Worm (Caenorhabditis elegans): Measurements from ENCODE around the gene R07A4.3.

The R07A4.3 gene

DNA sequence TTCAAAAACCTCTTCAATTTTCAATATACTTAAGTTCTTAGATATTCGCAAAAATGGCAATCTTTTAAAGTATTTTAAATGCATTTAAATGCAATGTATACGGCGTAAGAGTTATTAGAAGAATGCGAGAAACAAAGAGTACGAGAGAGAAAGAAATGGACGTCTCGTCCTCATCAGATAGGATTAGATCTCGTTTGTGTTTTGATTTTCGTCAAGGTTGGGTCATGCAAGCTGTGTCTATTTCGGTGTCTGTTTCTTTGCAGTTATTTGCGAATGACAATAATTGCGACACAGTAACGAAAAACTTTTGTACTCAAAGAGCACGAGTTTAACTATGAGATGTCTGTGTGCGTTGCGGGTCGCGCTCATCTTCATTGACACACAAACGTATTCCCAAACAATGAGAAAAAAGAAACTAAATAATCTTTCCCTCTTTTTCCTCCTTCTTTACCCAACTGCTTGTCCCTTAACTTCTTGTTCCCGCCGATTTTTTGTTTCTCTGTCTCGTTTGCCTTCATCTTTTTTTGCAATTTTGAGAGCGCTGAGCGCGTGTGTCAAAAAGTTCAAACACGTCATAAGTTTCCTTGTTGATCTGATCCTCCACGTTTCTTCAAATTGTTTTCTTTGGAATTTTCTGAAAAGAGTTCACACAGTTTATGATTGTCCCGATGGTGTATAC, 13.6 kb downstream of the R07A4.3 start:
- TF ChIP-seq ces-1 (GFP tag; optimal IDR thresholded peaks at IDR 0.05) (peak; percentile 18), elt-1 (tag; optimal IDR thresholded peaks at IDR 0.05; ENCODE audit: borderline replicate concordance, insufficient read depth) (peak; percentile 39), ceh-39 (tag; optimal IDR thresholded peaks at IDR 0.05) (no peak)

DNA sequence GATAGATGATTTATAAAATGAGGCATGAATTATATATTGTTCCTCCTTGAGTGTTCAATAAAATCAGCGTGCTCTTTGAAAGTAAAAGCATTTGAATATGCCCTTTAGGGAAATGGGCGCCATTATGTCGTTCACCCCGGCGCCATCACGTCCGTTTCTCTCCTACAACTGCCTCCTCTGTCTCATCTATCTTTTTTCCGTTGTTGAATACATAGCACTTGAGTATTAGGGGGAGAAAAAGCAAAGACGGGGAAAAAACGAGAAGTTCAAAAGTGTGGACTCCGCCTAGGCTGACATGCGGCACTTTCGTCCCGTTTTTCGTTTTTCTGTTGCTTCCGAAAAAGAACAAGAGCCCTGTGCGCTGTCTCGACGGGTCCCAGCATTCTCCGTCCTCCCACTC, 14.2 kb downstream of the R07A4.3 start:
- TF ChIP-seq tbx-8 (GFP tag; optimal IDR thresholded peaks at IDR 0.05): no peak
- no peak for TF ChIP-seq lsy-2 (tag; optimal IDR thresholded peaks at IDR 0.05)
- TF ChIP-seq zip-8 (tag; optimal IDR thresholded peaks at IDR 0.05): no peak
- no peak for TF ChIP-seq ceh-83 (GFP tag; optimal IDR thresholded peaks at IDR 0.05)
- no peak for TF ChIP-seq hlh-1 (tag; optimal IDR thresholded peaks at IDR 0.05)
- no peak for TF ChIP-seq elt-1 (tag; optimal IDR thresholded peaks at IDR 0.05; ENCODE audit: borderline replicate concordance, insufficient read depth)
- no peak for TF ChIP-seq cnd-1 (tag; optimal IDR thresholded peaks at IDR 0.05)
- no peak for TF ChIP-seq nhr-2 (tag; optimal IDR thresholded peaks at IDR 0.05)
- no peak for TF ChIP-seq ham-2 (GFP tag; optimal IDR thresholded peaks at IDR 0.05)
- no peak for TF ChIP-seq snpc-4 (tag; optimal IDR thresholded peaks at IDR 0.05)
- no peak for TF ChIP-seq ces-1 (GFP tag; optimal IDR thresholded peaks at IDR 0.05)
- TF ChIP-seq lin-13 (tag; optimal IDR thresholded peaks at IDR 0.05): no peak
- no peak for TF ChIP-seq ceh-39 (tag; optimal IDR thresholded peaks at IDR 0.05)
- no peak for TF ChIP-seq unc-120 (tag; optimal IDR thresholded peaks at IDR 0.05; ENCODE audit: poor library complexity, severe bottlenecking)
- TF ChIP-seq nhr-12 (tag; optimal IDR thresholded peaks at IDR 0.05): no peak
- TF ChIP-seq flh-1 (GFP tag; optimal IDR thresholded peaks at IDR 0.05): no peak

- TF ChIP-seq blmp-1 (tag; optimal IDR thresholded peaks at IDR 0.05) (no peak), bed-3 (GFP tag; optimal IDR thresholded peaks at IDR 0.05) (no peak), M03D4.4 (tag; optimal IDR thresholded peaks at IDR 0.05) (no peak), ceh-83 (GFP tag; optimal IDR thresholded peaks at IDR 0.05) (peak; percentile 5), cnd-1 (tag; optimal IDR thresholded peaks at IDR 0.05) (no peak), nhr-237 (tag; optimal IDR thresholded peaks at IDR 0.05) (no peak), ham-2 (GFP tag; optimal IDR thresholded peaks at IDR 0.05) (no peak), pha-4 (tag; optimal IDR thresholded peaks at IDR 0.05) (no peak), mab-5 (tag; optimal IDR thresholded peaks at IDR 0.05) (no peak), lin-13 (tag; optimal IDR thresholded peaks at IDR 0.05) (no peak), nhr-28 (tag; optimal IDR thresholded peaks at IDR 0.05) (no peak), mep-1 (tag; optimal IDR thresholded peaks at IDR 0.05) (no peak), elt-3 (tag; optimal IDR thresholded peaks at IDR 0.05) (no peak), nhr-76 (tag; optimal IDR thresholded peaks at IDR 0.05) (no peak), sptf-1 (tag; optimal IDR thresholded peaks at IDR 0.05) (no peak), sem-2 (GFP tag; optimal IDR thresholded peaks at IDR 0.05) (no peak), elt-1 (tag; optimal IDR thresholded peaks at IDR 0.05; ENCODE audit: borderline replicate concordance, insufficient read depth) (peak; percentile 20), unc-120 (tag; optimal IDR thresholded peaks at IDR 0.05; ENCODE audit: poor library complexity, severe bottlenecking) (no peak), zip-8 (tag; optimal IDR thresholded peaks at IDR 0.05) (no peak), hlh-1 (tag; optimal IDR thresholded peaks at IDR 0.05) (peak; percentile 69), ces-1 (GFP tag; optimal IDR thresholded peaks at IDR 0.05) (no peak), lsy-2 (tag; optimal IDR thresholded peaks at IDR 0.05) (no peak), ceh-43 (GFP tag; optimal IDR thresholded peaks at IDR 0.05) (no peak), ceh-39 (tag; optimal IDR thresholded peaks at IDR 0.05) (no peak)
These were observed 15.0 kb downstream of the R07A4.3 start for ce11 chrX:10768289-10769153.

- TF ChIP-seq mep-1 (tag; optimal IDR thresholded peaks at IDR 0.05) (no peak), elt-1 (tag; optimal IDR thresholded peaks at IDR 0.05; ENCODE audit: borderline replicate concordance, insufficient read depth) (peak; percentile 93), sptf-1 (tag; optimal IDR thresholded peaks at IDR 0.05) (no peak)
These were observed 15.8 kb downstream of the R07A4.3 start, which contains the start of gene sma-9 for ce11 chrX:10769232-10769738. sma-9 (plus strand) TSS chrX:10769282.

All from whole organism, mixed stage, embryonic.